Fruit fly (Drosophila melanogaster): ENCODE data around the gene Asciz.

The Asciz gene

DNA sequence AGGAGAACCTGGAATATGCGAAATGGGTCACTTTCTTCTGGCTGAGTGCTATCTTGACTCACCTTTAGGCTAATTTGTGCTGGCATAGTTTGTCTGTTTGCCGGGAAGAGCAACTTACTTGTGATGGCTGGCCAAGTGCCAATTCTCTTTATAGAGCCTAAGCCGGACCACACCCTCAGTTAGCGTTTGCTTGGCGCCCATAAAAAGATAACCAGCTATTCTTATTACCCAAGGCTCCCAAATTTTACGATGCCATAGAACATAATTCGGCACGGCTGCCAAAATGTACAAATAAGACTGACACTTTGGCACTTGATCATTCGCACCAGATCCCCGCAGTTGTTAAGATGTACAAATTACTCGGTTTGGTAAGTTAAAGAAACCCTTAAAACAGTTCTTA, 23.6 kb upstream of the Asciz start, which contains the start of the genes CG42525 and CG14958 (continued):
- no peak for TF ChIP-seq NK7.1 (GFP tag; optimal IDR thresholded peaks at IDR 0.05)
- TF ChIP-seq CG7786 (GFP tag; optimal IDR thresholded peaks at IDR 0.05), result no peak
- no peak for TF ChIP-seq CG12155 (GFP tag; optimal IDR thresholded peaks at IDR 0.05)
- TF ChIP-seq CG18262 (tag; optimal IDR thresholded peaks at IDR 0.05), result no peak
- no peak for TF ChIP-seq CG7556 (GFP tag; optimal IDR thresholded peaks at IDR 0.05)

DNA sequence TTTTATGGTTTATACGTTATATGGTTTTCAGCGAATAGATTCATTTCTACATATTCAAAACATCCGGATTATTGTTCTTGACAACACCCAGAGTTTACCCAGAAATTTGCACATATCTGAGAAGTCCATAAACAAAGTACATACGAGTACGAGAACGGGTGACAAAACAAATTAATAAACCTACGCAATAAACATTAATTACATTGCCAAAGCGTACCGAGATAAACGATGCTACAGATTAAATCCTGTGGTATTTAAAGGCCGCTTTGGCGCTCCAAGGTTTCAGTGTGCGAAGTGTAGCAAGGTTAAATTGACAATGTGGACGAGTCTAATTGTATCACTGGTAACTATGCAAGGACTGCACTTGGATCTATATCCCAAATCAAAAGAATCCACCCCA, 21.2 kb upstream of the Asciz start, which contains the start of gene CG14957:
Gene CG14957 (plus strand): TSS at position 301 of the 400 bp plus-strand sequence.
- TF ChIP-seq CG10267 (tag; optimal IDR thresholded peaks at IDR 0.05) (no peak), Rfx (GFP tag; IDR thresholded peaks at IDR 0.05) (0 out of 2 replicates have a peak, but pooled peaks have one; percentile 12), CG9437 (GFP tag; optimal IDR thresholded peaks at IDR 0.05) (no peak)

DNA sequence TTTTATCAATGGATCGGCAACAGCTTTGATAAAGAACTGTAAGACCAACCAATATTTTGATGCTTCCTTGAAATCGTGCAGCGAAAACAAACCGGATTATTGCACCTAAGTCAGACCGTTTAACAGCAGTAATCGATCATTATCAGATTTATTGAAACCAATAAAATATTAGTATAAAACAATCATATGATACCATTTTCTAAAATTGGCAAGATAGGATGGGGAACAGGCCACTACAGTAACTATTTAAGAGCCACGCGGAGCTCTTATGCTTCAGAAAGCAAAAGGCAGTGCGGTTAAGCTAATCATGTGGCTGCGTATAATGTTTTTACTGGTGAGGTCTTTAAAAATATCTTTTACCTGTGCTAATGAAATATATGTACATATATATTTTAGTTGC, 20.3 kb upstream of the Asciz start, which contains the start of gene CG32284:
Gene CG32284 (plus strand): TSS at position 301 of the 400 bp plus-strand sequence.
- TF ChIP-seq stwl (tag; optimal IDR thresholded peaks at IDR 0.05) (no peak), CG34376 (GFP tag; optimal IDR thresholded peaks at IDR 0.05) (no peak), ATbp (GFP tag; optimal IDR thresholded peaks at IDR 0.05) (no peak), NC2β (GFP tag; optimal IDR thresholded peaks at IDR 0.05) (no peak), CG7987 (GFP tag; optimal IDR thresholded peaks at IDR 0.05) (no peak), Hmr (GFP tag; optimal IDR thresholded peaks at IDR 0.05) (no peak), CG4617 (GFP tag; optimal IDR thresholded peaks at IDR 0.05; ENCODE audit: borderline replicate concordance) (no peak), abd-A (tag; optimal IDR thresholded peaks at IDR 0.05) (no peak), CG12236 (GFP tag; optimal IDR thresholded peaks at IDR 0.05) (no peak), Trl (optimal IDR thresholded peaks at IDR 0.05) (no peak), Trl (GFP tag; optimal IDR thresholded peaks at IDR 0.05) (no peak), Dll (GFP tag; IDR thresholded peaks at IDR 0.05; ENCODE audit: partially characterized antibody) (no peak), Jarid2 (GFP tag; optimal IDR thresholded peaks at IDR 0.05) (no peak), pzg (GFP tag; optimal IDR thresholded peaks at IDR 0.05) (no peak), D19A (tag; optimal IDR thresholded peaks at IDR 0.05) (no peak), CG5180 (GFP tag; optimal IDR thresholded peaks at IDR 0.05) (no peak), Dip2 (GFP tag; IDR thresholded peaks at IDR 0.05) (no peak), tx (GFP tag; optimal IDR thresholded peaks at IDR 0.05) (no peak)

DNA sequence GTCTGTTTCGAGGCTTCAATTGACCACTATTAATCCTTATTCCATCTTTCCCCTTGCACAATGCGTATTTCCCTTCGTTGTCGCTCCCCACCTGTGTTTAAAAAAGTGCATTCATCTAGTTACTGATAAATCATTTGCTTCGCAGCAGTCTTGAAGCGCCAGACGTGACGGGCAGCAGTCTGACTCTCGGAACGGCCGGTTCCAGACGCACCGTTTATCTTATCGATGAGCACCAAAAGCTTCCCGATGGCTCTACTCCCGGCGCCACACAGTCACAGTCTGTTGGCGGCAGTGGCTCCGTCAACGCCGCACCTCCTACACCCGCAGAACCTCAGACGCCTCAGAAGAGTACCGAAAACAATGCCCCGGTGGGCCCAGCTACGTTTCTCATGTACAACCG, 18.1 kb upstream of the Asciz start, which contains the start of gene CG42494:
Gene CG42494 (plus strand): TSS at position 301 of the 400 bp plus-strand sequence.
- no peak for TF ChIP-seq her (GFP tag; optimal IDR thresholded peaks at IDR 0.05)
- TF ChIP-seq Gsc (GFP tag; IDR thresholded peaks at IDR 0.05), result no peak
- TF ChIP-seq CG9932 (GFP tag; IDR thresholded peaks at IDR 0.05), result no peak

DNA sequence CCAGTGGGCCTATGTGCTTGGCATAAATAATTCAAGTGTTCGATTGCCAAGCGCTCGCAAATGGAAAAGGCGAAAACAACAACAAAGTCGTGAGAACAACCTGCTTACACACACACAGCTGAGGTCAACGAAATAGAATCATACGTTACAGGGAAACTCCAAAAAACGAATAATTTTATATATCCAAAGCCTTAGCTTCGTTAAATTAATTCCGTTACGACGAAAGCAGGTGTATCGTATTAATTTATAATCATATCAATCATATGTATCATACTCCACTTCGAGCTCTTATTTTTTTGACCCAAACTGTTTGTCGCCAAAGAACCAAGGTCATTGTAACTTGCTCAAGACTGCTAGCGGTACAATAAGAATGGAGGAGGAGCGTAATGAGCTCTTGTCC, 13.4 kb upstream of the Asciz start:
- TF ChIP-seq gce (GFP tag; IDR thresholded peaks at IDR 0.05) (peak; percentile 85), pros (GFP tag; optimal IDR thresholded peaks at IDR 0.05) (no peak), nerfin-2 (GFP tag; IDR thresholded peaks at IDR 0.05; ENCODE audit: partially characterized antibody) (no peak), Bdp1 (GFP tag; optimal IDR thresholded peaks at IDR 0.05) (peak; percentile 53), Dip2 (GFP tag; IDR thresholded peaks at IDR 0.05) (no peak), nerfin-1 (tag; optimal IDR thresholded peaks at IDR 0.05) (peak; percentile 52), Pdp1 (GFP tag; optimal IDR thresholded peaks at IDR 0.05) (peak in 1 of 2 experiments; percentile 89), CG11696 (GFP tag; IDR thresholded peaks at IDR 0.05) (peak; percentile 99), CG17361 (GFP tag; IDR thresholded peaks at IDR 0.05) (no peak; the same call in 2 of the 3 replicates), Ssrp (tag; optimal IDR thresholded peaks at IDR 0.05) (peak; percentile 75), mld (GFP tag; IDR thresholded peaks at IDR 0.05; ENCODE audit: partially characterized antibody) (no peak), unc-4 (GFP tag; IDR thresholded peaks at IDR 0.05; ENCODE audit: partially characterized antibody) (no peak), CG12769 (tag; optimal IDR thresholded peaks at IDR 0.05) (peak; percentile 90), Hmx (GFP tag; optimal IDR thresholded peaks at IDR 0.05) (no peak), Dref (GFP tag; IDR thresholded peaks at IDR 0.05) (no peak), CG9797 (GFP tag; optimal IDR thresholded peaks at IDR 0.05) (no peak), CG15514 (GFP tag; optimal IDR thresholded peaks at IDR 0.05) (peak; percentile 82)
